Fruit fly (Drosophila melanogaster) whole organism, embryonic: ENCODE results near the gene CG43658.

ENCODE experiments used
- Atf-2 ChIP-seq: fragments of 200-800 bp; sonication (Bioruptor generic); optimal IDR thresholded peaks from 2 replicates; lab custom pipeline; 2016; ENCODE audit warnings: missing biosample characterization, missing genetic modification characterization
- B-H1 ChIP-seq: fragments of 200-800 bp; sonication (Bioruptor generic); IDR thresholded peaks from 3 replicates; pipeline ENCODE4 v1.3.6; 2022; ENCODE audit warnings: missing biosample characterization, missing genetic modification characterization
- Bdp1 ChIP-seq: fragments of 200-800 bp; sonication (Bioruptor generic); optimal IDR thresholded peaks from 3 replicates; lab custom pipeline; 2016; ENCODE audit warnings: missing biosample characterization, missing genetic modification characterization
- CG10462 ChIP-seq: fragments of 200-800 bp; sonication (Bioruptor generic); optimal IDR thresholded peaks from 2 replicates; lab custom pipeline; 2016; ENCODE audit warnings: missing biosample characterization, missing genetic modification characterization
- CG11085 ChIP-seq: fragments of 200-800 bp; sonication (Bioruptor generic); IDR thresholded peaks from 2 replicates; pipeline ENCODE4 v1.3.6; 2022; ENCODE audit warnings: missing biosample characterization, missing genetic modification characterization
- CG11695 ChIP-seq: fragments of 200-800 bp; sonication (Bioruptor generic); IDR thresholded peaks from 3 replicates; pipeline ENCODE4 v1.3.6; 2022; ENCODE audit warnings: missing biosample characterization, missing genetic modification characterization
- CG12391 ChIP-seq: fragments of 200-800 bp; sonication (Bioruptor generic); optimal IDR thresholded peaks from 3 replicates; lab custom pipeline; 2018; ENCODE audit warnings: missing biosample characterization, mild to moderate bottlenecking, missing genetic modification characterization, moderate library complexity
- CG13296 ChIP-seq: fragments of 200-800 bp; sonication (Bioruptor generic); optimal IDR thresholded peaks from 3 replicates; lab custom pipeline; 2018; ENCODE audit warnings: missing biosample characterization, mild to moderate bottlenecking, missing genetic modification characterization
- CG13624 ChIP-seq: fragments of 200-800 bp; sonication (Bioruptor generic); optimal IDR thresholded peaks from 2 replicates; lab custom pipeline; 2016; ENCODE audit warnings: missing biosample characterization, missing genetic modification characterization
- CG13894 ChIP-seq: fragments of 200-800 bp; sonication (Bioruptor generic); optimal IDR thresholded peaks from 3 replicates; lab custom pipeline; 2018; ENCODE audit warnings: missing biosample characterization, mild to moderate bottlenecking, missing genetic modification characterization, moderate library complexity
- CG14667 ChIP-seq: fragments of 200-800 bp; sonication (Bioruptor generic); IDR thresholded peaks from 2 replicates; pipeline ENCODE4 v1.3.6; 2022; ENCODE audit warnings: missing biosample characterization, missing genetic modification characterization
- CG15011 ChIP-seq: fragments of 200-800 bp; sonication (Bioruptor generic); optimal IDR thresholded peaks from 3 replicates; lab custom pipeline; 2018; ENCODE audit warnings: missing biosample characterization, mild to moderate bottlenecking, missing genetic modification characterization
- CG15696 ChIP-seq: fragments of 200-800 bp; sonication (Bioruptor generic); optimal IDR thresholded peaks from 2 replicates; lab custom pipeline; 2019; ENCODE audit warnings: missing biosample characterization, mild to moderate bottlenecking, missing genetic modification characterization, moderate library complexity
- CG16863 ChIP-seq: fragments of 200-800 bp; sonication (Bioruptor generic); optimal IDR thresholded peaks from 3 replicates; lab custom pipeline; 2016; ENCODE audit warnings: missing biosample characterization, missing genetic modification characterization
- CG18599 ChIP-seq: fragments of 200-800 bp; sonication (Bioruptor generic); optimal IDR thresholded peaks from 3 replicates; lab custom pipeline; 2017; ENCODE audit warnings: missing biosample characterization, missing genetic modification characterization, mild to moderate bottlenecking, moderate library complexity, missing genetic modification reagents
- CG4424 ChIP-seq: fragments of 200-800 bp; sonication (Bioruptor generic); optimal IDR thresholded peaks from 3 replicates; lab custom pipeline; 2016; ENCODE audit warnings: missing biosample characterization, missing genetic modification characterization
- CG4820 ChIP-seq: fragments of 200-800 bp; sonication (Bioruptor generic); optimal IDR thresholded peaks from 3 replicates; lab custom pipeline; 2016; ENCODE audit warnings: missing biosample characterization, missing genetic modification characterization
- CG6791 ChIP-seq: fragments of 200-800 bp; sonication (Bioruptor generic); IDR thresholded peaks from 3 replicates; pipeline ENCODE4 v1.3.6; 2022; ENCODE audit warnings: missing biosample characterization, missing genetic modification characterization; ENCODE audit not compliant: partially characterized antibody
- CG7839 ChIP-seq: fragments of 200-800 bp; sonication (Bioruptor generic); optimal IDR thresholded peaks from 3 replicates; lab custom pipeline; 2018; ENCODE audit warnings: missing biosample characterization, mild to moderate bottlenecking, missing genetic modification characterization, moderate library complexity
- CG7987 ChIP-seq: fragments of 200-800 bp; sonication (Bioruptor generic); optimal IDR thresholded peaks from 2 replicates; lab custom pipeline; 2018; ENCODE audit warnings: missing biosample characterization, mild to moderate bottlenecking, missing genetic modification characterization, moderate library complexity
- CG8765 ChIP-seq: fragments of 200-800 bp; sonication (Bioruptor generic); IDR thresholded peaks from 2 replicates; pipeline ENCODE4 v1.3.6; 2022; ENCODE audit warnings: missing biosample characterization, missing genetic modification characterization
- CG9727 ChIP-seq: fragments of 200-800 bp; sonication (Bioruptor generic); optimal IDR thresholded peaks from 3 replicates; lab custom pipeline; 2017; ENCODE audit warnings: missing biosample characterization, mild to moderate bottlenecking, missing genetic modification characterization
- Ets65A ChIP-seq: fragments of 200-800 bp; sonication (Bioruptor generic); peaks from one replicate; lab custom pipeline; 2016; ENCODE audit warnings: missing biosample characterization, missing genetic modification characterization
- Fer1 ChIP-seq: fragments of 200-800 bp; sonication (Bioruptor generic); optimal IDR thresholded peaks from 2 replicates; lab custom pipeline; 2017; ENCODE audit warnings: missing biosample characterization, mild to moderate bottlenecking, missing genetic modification characterization
- H2.0 ChIP-seq: fragments of 200-800 bp; sonication (Bioruptor generic); IDR thresholded peaks from 2 replicates; pipeline ENCODE4 v1.3.6; 2022; ENCODE audit warnings: missing biosample characterization, missing genetic modification characterization
- HmgZ ChIP-seq: fragments of 200-800 bp; sonication (Bioruptor generic); optimal IDR thresholded peaks from 2 replicates; lab custom pipeline; 2018; ENCODE audit warnings: missing biosample characterization, mild to moderate bottlenecking, missing genetic modification characterization
- MESR4 ChIP-seq: fragments of 200-800 bp; sonication (Bioruptor generic); optimal IDR thresholded peaks from 2 replicates; lab custom pipeline; 2018; ENCODE audit warnings: missing biosample characterization, mild to moderate bottlenecking, missing genetic modification characterization, moderate library complexity
- PHDP ChIP-seq: fragments of 200-800 bp; sonication (Bioruptor generic); optimal IDR thresholded peaks from 3 replicates; lab custom pipeline; 2018; ENCODE audit warnings: missing biosample characterization, mild to moderate bottlenecking, missing genetic modification characterization, moderate library complexity
- Ptx1 ChIP-seq: fragments of 200-800 bp; sonication (Bioruptor generic); IDR thresholded peaks from 2 replicates; pipeline ENCODE4 v1.3.6; 2022; ENCODE audit warnings: missing biosample characterization, missing genetic modification characterization
- Sox100B ChIP-seq: fragments of 200-800 bp; sonication (Bioruptor generic); optimal IDR thresholded peaks from 3 replicates; lab custom pipeline; 2018; ENCODE audit warnings: missing biosample characterization, mild to moderate bottlenecking, missing genetic modification characterization
- Xbp1 ChIP-seq: fragments of 200-800 bp; sonication (Bioruptor generic); optimal IDR thresholded peaks from 3 replicates; lab custom pipeline; 2016; ENCODE audit warnings: missing biosample characterization, mild to moderate bottlenecking, missing genetic modification characterization
- ab ChIP-seq: fragments of 200-800 bp; sonication (Bioruptor generic); optimal IDR thresholded peaks from 2 replicates; lab custom pipeline; 2016; ENCODE audit warnings: missing biosample characterization, missing genetic modification characterization
- al ChIP-seq: fragments of 200-800 bp; sonication (Bioruptor generic); IDR thresholded peaks from 2 replicates; pipeline ENCODE4 v1.3.6; 2022; ENCODE audit warnings: missing biosample characterization, missing genetic modification characterization
- bowl ChIP-seq: fragments of 200-800 bp; sonication (Bioruptor generic); IDR thresholded peaks from 2 replicates; pipeline ENCODE4 v1.3.6; 2022; ENCODE audit warnings: missing biosample characterization, missing genetic modification characterization
- bsh ChIP-seq, 2 experiments: fragments of 200-800 bp; sonication (Bioruptor generic); optimal IDR thresholded peaks; 2 replicates each; lab custom pipeline; 2017 to 2018; ENCODE audit warnings: mild to moderate bottlenecking in 2 of 2, missing biosample characterization in 2 of 2, missing genetic modification characterization in 2 of 2, moderate library complexity in 1 of 2
- disco-r ChIP-seq: fragments of 200-800 bp; sonication (Bioruptor generic); optimal IDR thresholded peaks from 2 replicates; lab custom pipeline; 2016; ENCODE audit warnings: missing biosample characterization, missing genetic modification characterization
- esg ChIP-seq: fragments of 200-800 bp; sonication (Bioruptor generic); conservative IDR thresholded peaks from 2 replicates; pipeline ENCODE4 v1.3.6; 2022; ENCODE audit warnings: missing biosample characterization, missing genetic modification characterization
- fd96Cb ChIP-seq: fragments of 200-800 bp; sonication (Bioruptor generic); optimal IDR thresholded peaks from 2 replicates; lab custom pipeline; 2018; ENCODE audit warnings: missing biosample characterization, mild to moderate bottlenecking, missing genetic modification characterization, moderate library complexity
- hb ChIP-seq: fragments of 200-800 bp; sonication (Bioruptor generic); IDR thresholded peaks from 3 replicates; pipeline ENCODE4 v1.3.6; 2022; ENCODE audit warnings: missing biosample characterization, missing genetic modification characterization; ENCODE audit not compliant: partially characterized antibody
- lilli ChIP-seq: fragments of 200-800 bp; sonication (Bioruptor generic); optimal IDR thresholded peaks from 3 replicates; lab custom pipeline; 2016; ENCODE audit warnings: missing biosample characterization, missing genetic modification characterization
- luna ChIP-seq: fragments of 200-800 bp; sonication (Bioruptor generic); optimal IDR thresholded peaks from 2 replicates; lab custom pipeline; 2016; ENCODE audit warnings: missing biosample characterization, missing genetic modification characterization
- otp ChIP-seq: fragments of 200-800 bp; sonication (Bioruptor generic); IDR thresholded peaks from 3 replicates; pipeline ENCODE4, ENCODE4 v1.3.6; 2022; ENCODE audit warnings: missing biosample characterization, missing genetic modification characterization
- peb ChIP-seq: fragments of 200-800 bp; sonication (Bioruptor generic); IDR thresholded peaks from 2 replicates; pipeline ENCODE4 v1.3.6; 2022; ENCODE audit warnings: missing biosample characterization, missing genetic modification characterization
- prd ChIP-seq, 3 experiments: fragments of >200 bp in 2 of 3; fragments of 200-800 bp in 1 of 3; sonication (Bioruptor generic) in 1 of 3; optimal IDR thresholded peaks in 2 of 3; IDR thresholded peaks in 1 of 3; 2 replicates in 2 of 3; 3 replicates in 1 of 3; pipeline versions ENCODE4 v1.3.6 to Lab custom; 2017 to 2022; ENCODE audit warnings: missing biosample characterization in 1 of 3, missing genetic modification characterization in 1 of 3
- row ChIP-seq: fragments of 200-800 bp; sonication (Bioruptor generic); IDR thresholded peaks from 3 replicates; pipeline ENCODE4 v1.3.6; 2022; ENCODE audit warnings: missing biosample characterization, missing genetic modification characterization
- slbo ChIP-seq: fragments of 200-800 bp; sonication (Bioruptor generic); IDR thresholded peaks from 2 replicates; pipeline ENCODE4 v1.3.6; 2022; ENCODE audit warnings: missing biosample characterization, missing genetic modification characterization
- tin ChIP-seq: fragments of 200-800 bp; sonication (Bioruptor generic); optimal IDR thresholded peaks from 3 replicates; lab custom pipeline; 2016; ENCODE audit warnings: missing biosample characterization, missing genetic modification characterization
- unpg ChIP-seq: fragments of 200-800 bp; sonication (Bioruptor generic); optimal IDR thresholded peaks from 3 replicates; lab custom pipeline; 2018; ENCODE audit warnings: missing biosample characterization, mild to moderate bottlenecking, missing genetic modification characterization, moderate library complexity
- wdn ChIP-seq: fragments of 200-800 bp; sonication (Bioruptor generic); IDR thresholded peaks from 2 replicates; pipeline ENCODE4 v1.3.6; 2022; ENCODE audit warnings: missing biosample characterization, missing genetic modification characterization
- yki ChIP-seq: fragments of >200 bp; optimal IDR thresholded peaks from 3 replicates; lab custom pipeline; 2018

CG43658 gene

dm6 chrX:17495244-17495798 is 65.7 kb downstream of the CG43658 start (continued):
- TF ChIP-seq prd (optimal IDR thresholded peaks at IDR 0.05; lab: Kevin White, UChicago) (no peak), prd (GFP tag; IDR thresholded peaks at IDR 0.05; lab: Robert Waterston, UW) (peak; percentile 41; the same call in 1 of the 3 replicates), CG11695 (GFP tag; lab: Robert Waterston, UW) (peak; percentile 32; the same call in 1 of the 3 replicates), CG15696 (peak; percentile 16), CG18599 (GFP tag; lab: Kevin White, UChicago) (peak; percentile 7), wdn (GFP tag; lab: Robert Waterston, UW) (0 out of 2 replicates have a peak, but pooled peaks have one; percentile 34), CG7839 (tag; lab: Kevin White, UChicago) (peak; percentile 43), al (peak; percentile 11; the same call in 1 of the 2 replicates), bsh (GFP tag; optimal IDR thresholded peaks at IDR 0.05; lab: Kevin White, UChicago) (peak in 1 of 2 experiments; percentile 14), CG13894 (tag; lab: Kevin White, UChicago) (peak; percentile 21), PHDP (tag; lab: Kevin White, UChicago) (peak; percentile 18), CG15011 (GFP tag; lab: Kevin White, UChicago) (no peak), CG11085 (GFP tag; lab: Robert Waterston, UW) (no peak), Bdp1 (GFP tag; lab: Kevin White, UChicago) (no peak), Ets65A (GFP tag; lab: Kevin White, UChicago) (no peak), luna (GFP tag; lab: Kevin White, UChicago) (no peak), CG8765 (GFP tag; lab: Robert Waterston, UW) (no peak), Sox100B (GFP tag; lab: Kevin White, UChicago) (peak; percentile 15), yki (lab: Kevin White, UChicago) (no peak), slbo (GFP tag; lab: Robert Waterston, UW) (peak; percentile 40; the same call in 1 of the 2 replicates), hb (GFP tag; lab: Robert Waterston, UW) (no peak), Ptx1 (peak; percentile 40), H2.0 (GFP tag; lab: Robert Waterston, UW) (no peak), otp (0 out of 3 replicates have a peak, but pooled peaks have one; percentile 11), CG16863 (no peak), B-H1 (GFP tag; lab: Robert Waterston, UW) (no peak), lilli (GFP tag; lab: Kevin White, UChicago) (no peak), esg (GFP tag; lab: Robert Waterston, UW) (peak; percentile 43; the same call in 1 of the 2 replicates), HmgZ (tag; lab: Kevin White, UChicago) (no peak), CG13624 (GFP tag; lab: Kevin White, UChicago) (no peak), Fer1 (GFP tag; lab: Kevin White, UChicago) (peak; percentile 19), CG4424 (GFP tag; lab: Kevin White, UChicago) (no peak), CG4820 (peak; percentile 9), peb (GFP tag; lab: Robert Waterston, UW) (no peak), row (GFP tag; lab: Robert Waterston, UW) (peak; percentile 50; the same call in 2 of the 3 replicates), CG14667 (0 out of 2 replicates have a peak, but pooled peaks have one; percentile 11), CG6791 (GFP tag; lab: Robert Waterston, UW) (peak; percentile 59; the same call in 1 of the 3 replicates), Atf-2 (GFP tag; lab: Kevin White, UChicago) (no peak), CG12391 (tag; lab: Kevin White, UChicago) (peak; percentile 4), tin (GFP tag; lab: Kevin White, UChicago) (peak; percentile 10), disco-r (GFP tag; lab: Kevin White, UChicago) (no peak), fd96Cb (tag; lab: Kevin White, UChicago) (peak; percentile 4), CG9727 (GFP tag; lab: Kevin White, UChicago) (no peak), Xbp1 (GFP tag; lab: Kevin White, UChicago) (no peak), unpg (GFP tag; lab: Kevin White, UChicago) (peak; percentile 27), CG10462 (GFP tag; lab: Kevin White, UChicago) (no peak), CG13296 (GFP tag; lab: Kevin White, UChicago) (no peak), CG7987 (GFP tag; lab: Kevin White, UChicago) (no peak), bowl (GFP tag; lab: Robert Waterston, UW) (no peak), ab (GFP tag; lab: Kevin White, UChicago) (no peak), MESR4 (GFP tag; lab: Kevin White, UChicago) (no peak)
